Fruit fly (Drosophila melanogaster) whole organism, embryonic: ENCODE results near the gene CG43760.
A peak's percentile ranks its signal among the peaks of the same experiment; 100 is the strongest.

Source experiments
- Bteb2 ChIP-seq: fragments of 200-800 bp; sonication (Bioruptor generic); optimal IDR thresholded peaks from 2 replicates; lab custom pipeline; 2016; ENCODE audit warnings: missing biosample characterization, missing genetic modification characterization
- CG10543 ChIP-seq: fragments of 200-800 bp; sonication (Bioruptor generic); optimal IDR thresholded peaks from 3 replicates; lab custom pipeline; 2017; ENCODE audit warnings: missing biosample characterization, mild to moderate bottlenecking, missing genetic modification characterization, moderate library complexity
- CG12769 ChIP-seq: fragments of 200-800 bp; sonication (Bioruptor generic); optimal IDR thresholded peaks from 2 replicates; lab custom pipeline; 2019; ENCODE audit warnings: missing biosample characterization, mild to moderate bottlenecking, missing genetic modification characterization, moderate library complexity
- CG12942 ChIP-seq: fragments of 200-800 bp; sonication (Bioruptor generic); optimal IDR thresholded peaks from 3 replicates; lab custom pipeline; 2016; ENCODE audit warnings: missing biosample characterization, missing genetic modification characterization
- CG14441 ChIP-seq: fragments of 200-800 bp; sonication (Bioruptor generic); IDR thresholded peaks from 2 replicates; pipeline ENCODE4 v1.3.6; 2022; ENCODE audit warnings: missing biosample characterization, missing genetic modification characterization
- CG17612 ChIP-seq: fragments of 200-800 bp; sonication (Bioruptor generic); IDR thresholded peaks from 2 replicates; pipeline ENCODE4 v1.3.6; 2022; ENCODE audit warnings: missing biosample characterization, missing genetic modification characterization
- CG2199 ChIP-seq: fragments of 200-800 bp; sonication (Bioruptor generic); IDR thresholded peaks from 3 replicates; pipeline ENCODE4 v1.3.6; 2022; ENCODE audit warnings: missing biosample characterization, missing genetic modification characterization
- CG2712 ChIP-seq: fragments of 200-800 bp; optimal IDR thresholded peaks from 3 replicates; lab custom pipeline; 2019; ENCODE audit warnings: missing biosample characterization, mild to moderate bottlenecking, missing genetic modification characterization, moderate library complexity
- CG32767 ChIP-seq: fragments of 200-800 bp; sonication (Bioruptor generic); IDR thresholded peaks from 2 replicates; pipeline ENCODE4 v1.3.6; 2022; ENCODE audit warnings: missing biosample characterization, missing genetic modification characterization
- CG34224 ChIP-seq: fragments of 200-800 bp; sonication (Bioruptor generic); IDR thresholded peaks from 3 replicates; pipeline ENCODE4 v1.3.6; 2022; ENCODE audit warnings: missing biosample characterization, missing genetic modification characterization; ENCODE audit not compliant: partially characterized antibody
- CG3995 ChIP-seq: fragments of 200-800 bp; sonication (Bioruptor generic); optimal IDR thresholded peaks from 3 replicates; lab custom pipeline; 2016; ENCODE audit warnings: missing biosample characterization, missing genetic modification characterization
- CG4360 ChIP-seq: fragments of 200-800 bp; sonication (Bioruptor generic); IDR thresholded peaks from 2 replicates; pipeline ENCODE4 v1.3.6; 2022; ENCODE audit warnings: missing biosample characterization, missing genetic modification characterization
- CG6689 ChIP-seq: fragments of 200-800 bp; sonication (Bioruptor generic); IDR thresholded peaks from 2 replicates; pipeline ENCODE4 v1.3.6; 2022; ENCODE audit warnings: missing biosample characterization, missing genetic modification characterization
- CG6765 ChIP-seq: fragments of 200-800 bp; sonication (Bioruptor generic); optimal IDR thresholded peaks from 3 replicates; lab custom pipeline; 2017; ENCODE audit warnings: missing biosample characterization, mild to moderate bottlenecking, missing genetic modification characterization
- CG6813 ChIP-seq: fragments of 200-800 bp; sonication (Bioruptor generic); optimal IDR thresholded peaks from 2 replicates; lab custom pipeline; 2017; ENCODE audit warnings: missing biosample characterization, missing genetic modification characterization, mild to moderate bottlenecking, moderate library complexity, missing genetic modification reagents
- CG6854 ChIP-seq: fragments of 200-800 bp; sonication (Bioruptor generic); optimal IDR thresholded peaks from 3 replicates; lab custom pipeline; 2017; ENCODE audit warnings: missing biosample characterization, mild to moderate bottlenecking, missing genetic modification characterization
- CG7556 ChIP-seq: fragments of 200-800 bp; sonication (Bioruptor generic); optimal IDR thresholded peaks from 2 replicates; lab custom pipeline; 2017; ENCODE audit warnings: missing biosample characterization, mild to moderate bottlenecking, missing genetic modification characterization
- CG7786 ChIP-seq: fragments of 200-800 bp; sonication (Bioruptor generic); optimal IDR thresholded peaks from 2 replicates; lab custom pipeline; 2016; ENCODE audit warnings: missing biosample characterization, missing genetic modification characterization
- CG8478 ChIP-seq: fragments of >200 bp; optimal IDR thresholded peaks from 2 replicates; lab custom pipeline; 2018
- CG9727 ChIP-seq: fragments of 200-800 bp; sonication (Bioruptor generic); optimal IDR thresholded peaks from 3 replicates; lab custom pipeline; 2017; ENCODE audit warnings: missing biosample characterization, mild to moderate bottlenecking, missing genetic modification characterization
- CG9932 ChIP-seq: fragments of 200-800 bp; sonication (Bioruptor generic); IDR thresholded peaks from 2 replicates; pipeline ENCODE4 v1.3.6; 2022; ENCODE audit warnings: missing biosample characterization, missing genetic modification characterization
- CrebB ChIP-seq: fragments of 200-800 bp; sonication (Bioruptor generic); optimal IDR thresholded peaks from 3 replicates; lab custom pipeline; 2018; ENCODE audit warnings: missing biosample characterization, mild to moderate bottlenecking, missing genetic modification characterization
- Fer3 ChIP-seq: fragments of 200-800 bp; sonication (Bioruptor generic); optimal IDR thresholded peaks from 2 replicates; lab custom pipeline; 2018; ENCODE audit warnings: missing biosample characterization, mild to moderate bottlenecking, missing genetic modification characterization, moderate library complexity
- MBD-R2 ChIP-seq: fragments of 200-800 bp; sonication (Bioruptor generic); IDR thresholded peaks from 2 replicates; pipeline ENCODE4 v1.3.6; 2022; ENCODE audit warnings: missing biosample characterization, missing genetic modification characterization
- Mes4 ChIP-seq: fragments of 200-800 bp; sonication (Bioruptor generic); optimal IDR thresholded peaks from 2 replicates; lab custom pipeline; 2016; ENCODE audit warnings: missing biosample characterization, missing genetic modification characterization
- Opbp ChIP-seq: fragments of 200-800 bp; sonication (Bioruptor generic); IDR thresholded peaks from 3 replicates; pipeline ENCODE4 v1.3.6; 2022; ENCODE audit warnings: missing biosample characterization, missing genetic modification characterization; ENCODE audit not compliant: partially characterized antibody
- Sox100B ChIP-seq: fragments of 200-800 bp; sonication (Bioruptor generic); optimal IDR thresholded peaks from 3 replicates; lab custom pipeline; 2018; ENCODE audit warnings: missing biosample characterization, mild to moderate bottlenecking, missing genetic modification characterization
- Spps ChIP-seq: fragments of 200-800 bp; sonication (Bioruptor generic); optimal IDR thresholded peaks from 2 replicates; lab custom pipeline; 2018; ENCODE audit warnings: missing biosample characterization, mild to moderate bottlenecking, missing genetic modification characterization
- Tbp ChIP-seq: fragments of >200 bp; optimal IDR thresholded peaks from 2 replicates; lab custom pipeline; 2018; ENCODE audit warnings: missing biosample characterization, missing genetic modification characterization
- Trl ChIP-seq, 3 experiments: fragments of >200 bp in 2 of 3; fragments of 200-800 bp in 1 of 3; sonication (Bioruptor generic) in 1 of 3; optimal IDR thresholded peaks; 2 replicates in 1 of 3; 3 replicates in 2 of 3; lab custom pipeline; 2016 to 2017; ENCODE audit warnings: missing biosample characterization in 1 of 3, missing genetic modification characterization in 1 of 3
- abd-A ChIP-seq: fragments of 200-800 bp; sonication (Bioruptor generic); optimal IDR thresholded peaks from 3 replicates; lab custom pipeline; 2019; ENCODE audit warnings: missing biosample characterization, mild to moderate bottlenecking, missing genetic modification characterization, moderate library complexity
- ato ChIP-seq: fragments of 200-800 bp; sonication (Bioruptor generic); IDR thresholded peaks from 2 replicates; pipeline ENCODE4 v1.3.6; 2022; ENCODE audit warnings: missing biosample characterization, missing genetic modification characterization; ENCODE audit not compliant: partially characterized antibody
- btn ChIP-seq: fragments of 200-800 bp; sonication (Bioruptor generic); optimal IDR thresholded peaks from 2 replicates; lab custom pipeline; 2016; ENCODE audit warnings: missing biosample characterization, missing genetic modification characterization
- caup ChIP-seq: fragments of 200-800 bp; sonication (Bioruptor generic); optimal IDR thresholded peaks from 3 replicates; lab custom pipeline; 2017; ENCODE audit warnings: missing biosample characterization, mild to moderate bottlenecking, missing genetic modification characterization, moderate library complexity; ENCODE audit not compliant: severe bottlenecking
- chn ChIP-seq: fragments of 200-800 bp; sonication (Bioruptor generic); optimal IDR thresholded peaks from 2 replicates; lab custom pipeline; 2016; ENCODE audit warnings: missing biosample characterization, missing genetic modification characterization
- dan ChIP-seq: fragments of 200-800 bp; sonication (Bioruptor generic); IDR thresholded peaks from 2 replicates; pipeline ENCODE4 v1.3.6; 2022; ENCODE audit warnings: missing biosample characterization, missing genetic modification characterization
- gsb ChIP-seq: fragments of 200-800 bp; sonication (Bioruptor generic); IDR thresholded peaks from 2 replicates; pipeline ENCODE4 v1.3.6; 2022; ENCODE audit warnings: missing biosample characterization, missing genetic modification characterization
- ham ChIP-seq: fragments of 200-800 bp; sonication (Bioruptor generic); IDR thresholded peaks from 2 replicates; pipeline ENCODE4 v1.3.6; 2022; ENCODE audit warnings: missing biosample characterization, missing genetic modification characterization
- hth ChIP-seq: fragments of >200 bp; optimal IDR thresholded peaks from 2 replicates; lab custom pipeline; 2017; ENCODE audit warnings: inconsistent platforms
- knrl ChIP-seq: fragments of 200-800 bp; sonication (Bioruptor generic); IDR thresholded peaks from 3 replicates; pipeline ENCODE4 v1.3.6; 2022; ENCODE audit warnings: missing biosample characterization, missing genetic modification characterization; ENCODE audit not compliant: partially characterized antibody
- lbe ChIP-seq: fragments of 200-800 bp; sonication (Bioruptor generic); optimal IDR thresholded peaks from 2 replicates; lab custom pipeline; 2016; ENCODE audit warnings: missing biosample characterization, mild to moderate bottlenecking, missing genetic modification characterization
- p53 ChIP-seq: fragments of 200-800 bp; sonication (Bioruptor generic); optimal IDR thresholded peaks from 2 replicates; lab custom pipeline; 2016; ENCODE audit warnings: missing biosample characterization, missing genetic modification characterization
- rib ChIP-seq: fragments of 200-800 bp; sonication (Bioruptor generic); IDR thresholded peaks from 2 replicates; pipeline ENCODE4 v1.3.6; 2022; ENCODE audit warnings: missing biosample characterization, missing genetic modification characterization
- row ChIP-seq: fragments of 200-800 bp; sonication (Bioruptor generic); IDR thresholded peaks from 3 replicates; pipeline ENCODE4 v1.3.6; 2022; ENCODE audit warnings: missing biosample characterization, missing genetic modification characterization
- sd ChIP-seq: fragments of 200-800 bp; sonication (Bioruptor generic); optimal IDR thresholded peaks from 3 replicates; lab custom pipeline; 2018; ENCODE audit warnings: missing biosample characterization, mild to moderate bottlenecking, missing genetic modification characterization, moderate library complexity
- sisA ChIP-seq: fragments of 200-800 bp; sonication (Bioruptor generic); IDR thresholded peaks from 2 replicates; pipeline ENCODE4 v1.3.6; 2022; ENCODE audit warnings: missing biosample characterization, missing genetic modification characterization
- so ChIP-seq: fragments of 200-800 bp; sonication (Bioruptor generic); IDR thresholded peaks from 3 replicates; pipeline ENCODE4 v1.3.6; 2022; ENCODE audit warnings: missing biosample characterization, missing genetic modification characterization
- sob ChIP-seq: fragments of 200-800 bp; sonication (Bioruptor generic); IDR thresholded peaks from 2 replicates; pipeline ENCODE4 v1.3.6; 2022; ENCODE audit warnings: missing biosample characterization, missing genetic modification characterization
- sug ChIP-seq: fragments of 200-800 bp; optimal IDR thresholded peaks from 2 replicates; lab custom pipeline; 2019; ENCODE audit warnings: missing biosample characterization, mild to moderate bottlenecking, missing genetic modification characterization, moderate library complexity
- tgo ChIP-seq: fragments of 200-800 bp; sonication (Bioruptor generic); IDR thresholded peaks from 3 replicates; pipeline ENCODE4 v1.3.6; 2022; ENCODE audit warnings: missing biosample characterization, missing genetic modification characterization
- trh ChIP-seq: fragments of 200-800 bp; sonication (Bioruptor generic); optimal IDR thresholded peaks from 2 replicates; lab custom pipeline; 2016; ENCODE audit warnings: missing biosample characterization, missing genetic modification characterization
- twi ChIP-seq: fragments of 200-800 bp; optimal IDR thresholded peaks from 2 replicates; lab custom pipeline; 2019; ENCODE audit warnings: missing biosample characterization, mild to moderate bottlenecking, missing genetic modification characterization, moderate library complexity
- wdn ChIP-seq: fragments of 200-800 bp; sonication (Bioruptor generic); IDR thresholded peaks from 2 replicates; pipeline ENCODE4 v1.3.6; 2022; ENCODE audit warnings: missing biosample characterization, missing genetic modification characterization

CG43760 gene

DNA sequence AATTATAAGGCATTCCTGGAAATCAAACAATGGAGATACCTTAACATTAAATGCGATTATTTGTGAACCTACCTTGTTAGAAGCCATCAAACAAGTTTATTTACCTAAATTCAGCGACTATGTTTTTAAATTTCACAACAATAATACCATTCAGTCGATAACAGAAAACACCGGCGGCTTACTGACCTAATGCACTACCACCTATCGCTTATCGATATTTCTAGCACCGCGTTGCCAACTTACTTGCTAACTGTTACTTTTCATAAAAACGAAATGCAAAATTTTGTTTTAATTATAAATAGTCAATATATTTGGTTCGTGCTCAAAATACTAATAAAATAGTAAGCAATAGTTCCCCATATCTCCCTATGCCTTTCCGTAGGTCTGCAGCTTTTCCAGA lies 5.7 kb downstream of the CG43760 start, which contains the start of gene Ku80 (continued):
- TF ChIP-seq sd (tag; lab: Kevin White, UChicago) (no peak), Fer3 (no peak), CG4360 (no peak), CG8478 (lab: Kevin White, UChicago) (no peak), CG17612 (GFP tag; lab: Robert Waterston, UW) (no peak), CG7786 (GFP tag; lab: Kevin White, UChicago) (no peak), knrl (GFP tag; lab: Robert Waterston, UW) (peak; percentile 74), CrebB (tag; lab: Kevin White, UChicago) (no peak), wdn (GFP tag; lab: Robert Waterston, UW) (no peak), btn (GFP tag; lab: Kevin White, UChicago) (no peak), dan (GFP tag; lab: Robert Waterston, UW) (no peak), CG14441 (GFP tag; lab: Robert Waterston, UW) (no peak), gsb (GFP tag; lab: Robert Waterston, UW) (no peak), sug (tag; lab: Kevin White, UChicago) (no peak), CG6765 (GFP tag; lab: Kevin White, UChicago) (no peak), CG12769 (tag; lab: Kevin White, UChicago) (no peak), Sox100B (GFP tag; lab: Kevin White, UChicago) (no peak), trh (GFP tag; lab: Kevin White, UChicago) (no peak), lbe (GFP tag; lab: Kevin White, UChicago) (no peak), sisA (GFP tag; lab: Robert Waterston, UW) (no peak), CG34224 (GFP tag; lab: Robert Waterston, UW) (peak; percentile 65; the same call in 1 of the 3 replicates), ato (GFP tag; lab: Robert Waterston, UW) (peak; percentile 76), rib (GFP tag; lab: Robert Waterston, UW) (no peak), caup (GFP tag; lab: Kevin White, UChicago) (no peak), CG3995 (GFP tag; lab: Kevin White, UChicago) (peak; percentile 94), Bteb2 (no peak), Spps (tag; lab: Kevin White, UChicago) (no peak), CG6854 (GFP tag; lab: Kevin White, UChicago) (no peak), sob (GFP tag; lab: Robert Waterston, UW) (no peak), twi (tag; lab: Kevin White, UChicago) (no peak), Mes4 (GFP tag; lab: Kevin White, UChicago) (no peak), abd-A (no peak), hth (no peak), CG2712 (tag; lab: Kevin White, UChicago) (no peak), CG10543 (GFP tag; lab: Kevin White, UChicago) (no peak), so (GFP tag; lab: Robert Waterston, UW) (no peak), tgo (GFP tag; lab: Robert Waterston, UW) (no peak), CG7556 (GFP tag; lab: Kevin White, UChicago) (no peak), ham (GFP tag; lab: Robert Waterston, UW) (no peak), CG6689 (GFP tag; lab: Robert Waterston, UW) (no peak), Trl (optimal IDR thresholded peaks at IDR 0.05; lab: Kevin White, UChicago) (no peak), Trl (GFP tag; optimal IDR thresholded peaks at IDR 0.05; lab: Kevin White, UChicago) (no peak), CG6813 (GFP tag; lab: Kevin White, UChicago) (no peak), row (GFP tag; lab: Robert Waterston, UW) (no peak), MBD-R2 (GFP tag; lab: Robert Waterston, UW) (peak; percentile 64), Tbp (GFP tag; lab: Kevin White, UChicago) (no peak), CG32767 (no peak), CG9727 (GFP tag; lab: Kevin White, UChicago) (no peak), chn (GFP tag; lab: Kevin White, UChicago) (no peak), Opbp (peak; percentile 77; the same call in 2 of the 3 replicates), p53 (no peak), CG2199 (GFP tag; lab: Robert Waterston, UW) (0 out of 3 replicates have a peak, but pooled peaks have one; percentile 16), CG12942 (GFP tag; lab: Kevin White, UChicago) (no peak), CG9932 (GFP tag; lab: Robert Waterston, UW) (no peak)
